Fruit fly (Drosophila melanogaster): Measurements from ENCODE around the gene CG34012.

CG34012 gene

dm6 chr3L:11064689-11065088 is 44.6 kb downstream of the CG34012 start, which contains the start of the genes CG32075, CG45101 and SuUR (continued):
- no peak for TF ChIP-seq wek (GFP tag; optimal IDR thresholded peaks at IDR 0.05)
- TF ChIP-seq Camta (GFP tag; optimal IDR thresholded peaks at IDR 0.05) = peak; percentile 89
- peak; percentile 91 for TF ChIP-seq vvl (GFP tag; IDR thresholded peaks at IDR 0.05)
- peak; percentile 34 for TF ChIP-seq Hey (tag; optimal IDR thresholded peaks at IDR 0.05)
- TF ChIP-seq abd-A (tag; optimal IDR thresholded peaks at IDR 0.05) = no peak
- peak; percentile 57 for TF ChIP-seq CG12219 (GFP tag; optimal IDR thresholded peaks at IDR 0.05)
- peak; percentile 81 for TF ChIP-seq bcd (GFP tag; optimal IDR thresholded peaks at IDR 0.05)
- TF ChIP-seq gsb-n (tag; optimal IDR thresholded peaks at IDR 0.05) = peak; percentile 74
- TF ChIP-seq CG42726 (GFP tag; IDR thresholded peaks at IDR 0.05; ENCODE audit: partially characterized antibody) = no peak
- peak; percentile 61 for TF ChIP-seq CG12299 (tag; optimal IDR thresholded peaks at IDR 0.05)
- peak; percentile 61 for TF ChIP-seq stwl (tag; optimal IDR thresholded peaks at IDR 0.05)
- peak; percentile 81 for TF ChIP-seq CG4730 (GFP tag; IDR thresholded peaks at IDR 0.05)
- peak; percentile 95 for TF ChIP-seq lilli (GFP tag; optimal IDR thresholded peaks at IDR 0.05)
- peak; percentile 38 for TF ChIP-seq ac (GFP tag; optimal IDR thresholded peaks at IDR 0.05)
- TF ChIP-seq CG12744 (GFP tag; optimal IDR thresholded peaks at IDR 0.05) = peak; percentile 89
- TF ChIP-seq MTF-1 (GFP tag; optimal IDR thresholded peaks at IDR 0.05; ENCODE audit: borderline replicate concordance) = no peak
- no peak for TF ChIP-seq z (GFP tag; IDR thresholded peaks at IDR 0.05)
- TF ChIP-seq pan (optimal IDR thresholded peaks at IDR 0.05) = no peak
- TF ChIP-seq pan (GFP tag; optimal IDR thresholded peaks at IDR 0.05 in 1 of 2, IDR thresholded peaks at IDR 0.05 in 1 of 2) = peak in 1 of 2 experiments; percentile 92
- TF ChIP-seq Dip3 (GFP tag; optimal IDR thresholded peaks at IDR 0.05) = peak; percentile 91
- TF ChIP-seq CG17612 (GFP tag; IDR thresholded peaks at IDR 0.05) = peak; percentile 59; the same call in 1 of the 2 replicates
- peak; percentile 74 for TF ChIP-seq CG4282 (GFP tag; optimal IDR thresholded peaks at IDR 0.05)
- TF ChIP-seq E2f1 (GFP tag; IDR thresholded peaks at IDR 0.05) = peak; percentile 90
- TF ChIP-seq CG9932 (GFP tag; IDR thresholded peaks at IDR 0.05) = peak; percentile 94
- TF ChIP-seq chinmo (GFP tag; IDR thresholded peaks at IDR 0.05; ENCODE audit: partially characterized antibody) = no peak
- TF ChIP-seq CG11723 (GFP tag; optimal IDR thresholded peaks at IDR 0.05) = peak; percentile 67
- TF ChIP-seq CG5953 (GFP tag; IDR thresholded peaks at IDR 0.05) = peak; percentile 62
- peak; percentile 77 for TF ChIP-seq Sox100B (GFP tag; optimal IDR thresholded peaks at IDR 0.05)
- TF ChIP-seq insv (GFP tag; optimal IDR thresholded peaks at IDR 0.05) = peak in 1 of 2 experiments; percentile 69
- TF ChIP-seq sqz (GFP tag; optimal IDR thresholded peaks at IDR 0.05) = peak; percentile 18
- peak; percentile 89 for TF ChIP-seq ind (GFP tag; optimal IDR thresholded peaks at IDR 0.05)
- peak; percentile 52 for TF ChIP-seq odd (GFP tag; optimal IDR thresholded peaks at IDR 0.05)
- TF ChIP-seq Sin3A (optimal IDR thresholded peaks at IDR 0.05) = peak; percentile 75
- peak; percentile 90 for TF ChIP-seq nmo (GFP tag; optimal IDR thresholded peaks at IDR 0.05)
- no peak for TF ChIP-seq toy (GFP tag; IDR thresholded peaks at IDR 0.05)
- peak; percentile 90 for TF ChIP-seq phol (tag; optimal IDR thresholded peaks at IDR 0.05)
- TF ChIP-seq dysf (GFP tag; IDR thresholded peaks at IDR 0.05) = peak; percentile 87
- peak; percentile 62 for TF ChIP-seq Asciz (GFP tag; optimal IDR thresholded peaks at IDR 0.05)
- no peak for TF ChIP-seq Tbp (GFP tag; optimal IDR thresholded peaks at IDR 0.05)
- peak; percentile 12 for TF ChIP-seq Jarid2 (GFP tag; optimal IDR thresholded peaks at IDR 0.05)
- no peak for TF ChIP-seq Dfd (GFP tag; optimal IDR thresholded peaks at IDR 0.05)
- TF ChIP-seq CG4328 (GFP tag; optimal IDR thresholded peaks at IDR 0.05) = peak; percentile 74
- TF ChIP-seq CG12391 (tag; optimal IDR thresholded peaks at IDR 0.05) = peak; percentile 93
- TF ChIP-seq CG2116 (GFP tag; optimal IDR thresholded peaks at IDR 0.05) = peak; percentile 67
- TF ChIP-seq cas (GFP tag; IDR thresholded peaks at IDR 0.05) = peak; percentile 62
- TF ChIP-seq CG8089 (GFP tag; optimal IDR thresholded peaks at IDR 0.05) = peak; percentile 75
- peak; percentile 39 for TF ChIP-seq BEAF-32 (GFP tag; optimal IDR thresholded peaks at IDR 0.05)
- TF ChIP-seq pros (GFP tag; optimal IDR thresholded peaks at IDR 0.05) = no peak
- peak; percentile 82 for TF ChIP-seq CG18476 (GFP tag; optimal IDR thresholded peaks at IDR 0.05)
- peak; percentile 72 for TF ChIP-seq D19B (GFP tag; optimal IDR thresholded peaks at IDR 0.05)
- peak; percentile 82 for TF ChIP-seq Oli (tag; optimal IDR thresholded peaks at IDR 0.05)
